Worm (Caenorhabditis elegans): Measurements from ENCODE around the gene F08A7.1.

- TF ChIP-seq ceh-24 (tag; optimal IDR thresholded peaks at IDR 0.05), result no peak
- TF ChIP-seq C38D4.7 (GFP tag; optimal IDR thresholded peaks at IDR 0.05), result no peak
- TF ChIP-seq ceh-31 (tag; optimal IDR thresholded peaks at IDR 0.05), result no peak
- TF ChIP-seq madf-2 (tag; optimal IDR thresholded peaks at IDR 0.05), result no peak
- TF ChIP-seq pag-3 (tag; optimal IDR thresholded peaks at IDR 0.05; ENCODE audit: borderline replicate concordance), result no peak
- TF ChIP-seq sox-4 (tag; optimal IDR thresholded peaks at IDR 0.05), result no peak
Observed at ce11 chrIV:17431287-17431686, 9.1 kb upstream of the F08A7.1 start, which contains the start of gene lact-6.

Data from whole organism, late embryonic.